Worm (Caenorhabditis elegans) whole organism, L1 larva: Measurements from ENCODE around the gene F22E5.22.
"Not testable (repeated sequence)": the region's sequence is repeated elsewhere in the genome, so short reads cannot be mapped to it uniquely, and the experiment has no call there.

Source experiments
- aly-2 ChIP-seq: fragments of 150-350 bp; optimal IDR thresholded peaks from 2 replicates; lab custom pipeline; 2014; ENCODE audit warnings: missing biosample characterization, missing genetic modification characterization
- ama-1 ChIP-seq: fragments of 150-350 bp; optimal IDR thresholded peaks from 2 replicates; lab custom pipeline; 2014
- ceh-82 ChIP-seq, 3 experiments: fragments of 150-350 bp in 1 of 3; sonication (generic microtip) in 2 of 3; optimal IDR thresholded peaks; 2 replicates each; lab custom pipeline; 2014 to 2017; ENCODE audit warnings: missing biosample characterization in 3 of 3, missing genetic modification characterization in 3 of 3
- fkh-8 ChIP-seq: sonication (generic microtip); optimal IDR thresholded peaks from 2 replicates; lab custom pipeline; 2016; ENCODE audit warnings: mild to moderate bottlenecking, missing genetic modification characterization, missing compliant biosample characterization
- fos-1 ChIP-seq: fragments of 150-350 bp; optimal IDR thresholded peaks from 2 replicates; lab custom pipeline; 2014; ENCODE audit warnings: missing biosample characterization, missing genetic modification characterization
- lin-13 ChIP-seq: fragments of 150-350 bp; optimal IDR thresholded peaks from 2 replicates; lab custom pipeline; 2014; ENCODE audit warnings: missing biosample characterization, missing genetic modification reagents, missing genetic modification characterization

ce11 chrII:2673534-2673933, 7.8 kb downstream of the F22E5.22 start, which contains the start of the genes F22E5.20 and F22E5.1:
- not testable (repeated sequence) for TF ChIP-seq aly-2 (tag; lab: Kevin White, UChicago); fos-1 (tag; lab: Kevin White, UChicago); ama-1 (lab: Kevin White, UChicago); lin-13 (GFP tag; lab: Kevin White, UChicago); fkh-8 (tag; lab: Kevin White, UChicago); ceh-82 (tag; optimal IDR thresholded peaks at IDR 0.05; lab: Kevin White, UChicago)
